Worm (Caenorhabditis elegans): ENCODE measurements around the gene F44E7.9.

DNA sequence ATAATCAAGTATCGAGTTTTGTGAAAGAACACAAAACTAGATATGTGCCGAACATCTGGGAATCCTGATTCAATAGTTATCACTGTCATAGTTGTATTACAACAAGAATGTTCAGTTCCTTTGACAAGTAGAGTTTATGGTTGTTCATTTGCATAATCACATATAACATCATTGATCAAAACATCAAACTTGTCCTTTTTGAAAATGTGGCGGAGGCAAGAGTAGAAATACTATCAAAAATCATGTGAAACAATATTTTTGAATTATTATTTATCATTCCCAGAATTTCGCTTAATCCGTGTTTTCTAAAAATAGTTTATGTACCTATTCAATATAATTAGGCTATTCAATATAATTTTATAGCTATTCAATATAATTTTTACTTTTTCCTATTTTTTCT lies 5.7 kb upstream of the F44E7.9 start, which contains the start of gene F44E7.7:
- TF ChIP-seq nhr-76 (tag; optimal IDR thresholded peaks at IDR 0.05) (no peak), nhr-77 (tag; optimal IDR thresholded peaks at IDR 0.05) (no peak), snpc-4 (tag; optimal IDR thresholded peaks at IDR 0.05) (no peak), ama-1 (optimal IDR thresholded peaks at IDR 0.05) (no peak), elt-2 (tag; optimal IDR thresholded peaks at IDR 0.05) (no peak), mdl-1 (tag; optimal IDR thresholded peaks at IDR 0.05) (no peak), ces-1 (GFP tag; optimal IDR thresholded peaks at IDR 0.05) (no peak), ztf-11 (tag; optimal IDR thresholded peaks at IDR 0.05) (no peak), ceh-88 (GFP tag; IDR thresholded peaks at IDR 0.05) (no peak), unc-62 (GFP tag; optimal IDR thresholded peaks at IDR 0.05) (no peak), aly-2 (tag; optimal IDR thresholded peaks at IDR 0.05) (no peak), isw-1 (GFP tag; IDR thresholded peaks at IDR 0.05) (no peak), egl-27 (tag; optimal IDR thresholded peaks at IDR 0.05) (no peak)
